Fruit fly (Drosophila melanogaster) whole organism, embryonic: ENCODE results near the gene CG8119.

Source experiments
- gce ChIP-seq: fragments of 200-800 bp; sonication (Bioruptor generic); IDR thresholded peaks from 3 replicates; pipeline ENCODE4 v1.3.6; 2022; ENCODE audit warnings: missing biosample characterization, missing genetic modification characterization
- sna ChIP-seq: fragments of 200-800 bp; sonication (Bioruptor generic); IDR thresholded peaks from 2 replicates; pipeline ENCODE4 v1.3.6; 2022; ENCODE audit warnings: missing biosample characterization, missing genetic modification characterization; ENCODE audit not compliant: partially characterized antibody

DNA sequence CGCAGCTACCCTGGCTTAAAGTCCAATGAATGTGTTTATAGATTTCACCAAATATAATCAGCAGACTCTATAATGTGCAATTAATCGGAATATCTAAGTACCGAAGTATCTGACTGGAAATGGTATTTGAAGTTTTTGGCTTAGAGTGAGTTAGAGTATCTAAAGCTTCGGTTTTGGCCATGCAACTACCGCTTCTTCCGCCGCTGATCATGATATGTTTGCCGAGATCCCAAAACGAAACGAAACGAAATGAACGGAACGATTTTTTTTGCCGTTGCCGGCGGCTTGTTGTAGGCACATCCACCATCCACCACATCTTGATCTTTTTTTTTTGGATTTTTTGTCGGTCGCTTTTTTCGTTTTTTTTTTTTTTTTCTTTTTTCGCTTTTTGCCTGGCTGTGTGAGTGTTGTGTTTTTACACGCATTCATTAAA, 39.4 kb upstream of the CG8119 start:
- peak; percentile 71; the same call in 2 of the 3 replicates for TF ChIP-seq gce (GFP tag; lab: Robert Waterston, UW)
- TF ChIP-seq sna (GFP tag; lab: Robert Waterston, UW): no peak
